Worm (Caenorhabditis elegans): ENCODE results near the gene F35B12.10.
A peak's percentile ranks its signal among the peaks of the same experiment; 100 is the strongest.

ce11 chrV:11644166-11644565 is 15.1 kb upstream of the F35B12.10 start, which contains the start of gene bir-1:
- TF ChIP-seq elt-2 (tag; optimal IDR thresholded peaks at IDR 0.05): peak; percentile 30
- no peak for TF ChIP-seq ZK546.5 (tag; optimal IDR thresholded peaks at IDR 0.05)
- TF ChIP-seq unc-62 (GFP tag; optimal IDR thresholded peaks at IDR 0.05): no peak
